Fruit fly (Drosophila melanogaster) whole organism, wandering third instar larva: Measurements from ENCODE around the gene CG32683.

Experiments used
- Abd-B ChIP-seq: fragments of >200 bp; optimal IDR thresholded peaks from 2 replicates; lab custom pipeline; 2017; ENCODE audit warnings: missing biosample characterization, missing genetic modification characterization
- CG32264 ChIP-seq: fragments of 200-800 bp; sonication (Bioruptor generic); optimal IDR thresholded peaks from 2 replicates; lab custom pipeline; 2016; ENCODE audit warnings: missing biosample characterization, missing genetic modification characterization
- CG9705 ChIP-seq: fragments of 200-800 bp; sonication (Bioruptor generic); optimal IDR thresholded peaks from 2 replicates; lab custom pipeline; 2018; ENCODE audit warnings: missing biosample characterization, mild to moderate bottlenecking, missing genetic modification characterization
- CrebA ChIP-seq: fragments of 200-800 bp; sonication (Bioruptor generic); optimal IDR thresholded peaks from 2 replicates; lab custom pipeline; 2016; ENCODE audit warnings: missing biosample characterization, mild to moderate bottlenecking, missing genetic modification characterization, borderline replicate concordance
- Dfd ChIP-seq: fragments of >200 bp; optimal IDR thresholded peaks from 2 replicates; lab custom pipeline; 2017; ENCODE audit warnings: missing biosample characterization, missing genetic modification characterization
- Dif ChIP-seq: fragments of 200-275, 200-300 bp; sonication (Bioruptor generic); optimal IDR thresholded peaks from 2 replicates; lab custom pipeline; 2018; ENCODE audit warnings: missing biosample characterization, missing genetic modification characterization; ENCODE audit not compliant: partially characterized antibody
- GATAd ChIP-seq: sonication (Bioruptor generic); optimal IDR thresholded peaks from 2 replicates; lab custom pipeline; 2016; ENCODE audit warnings: missing biosample characterization, missing genetic modification characterization
- HLH106 ChIP-seq: fragments of 200-800 bp; optimal IDR thresholded peaks from 3 replicates; lab custom pipeline; 2019; ENCODE audit warnings: missing biosample characterization, mild to moderate bottlenecking, missing genetic modification characterization, moderate library complexity
- Hr78 ChIP-seq: fragments of >200 bp; optimal IDR thresholded peaks from 2 replicates; lab custom pipeline; 2017; ENCODE audit warnings: missing biosample characterization, missing genetic modification characterization
- Hr83 ChIP-seq: fragments of 200-300 bp; sonication (Bioruptor generic); optimal IDR thresholded peaks from 2 replicates; lab custom pipeline; 2016; ENCODE audit warnings: missing biosample characterization, mild to moderate bottlenecking, missing genetic modification characterization, moderate library complexity; ENCODE audit not compliant: poor library complexity, severe bottlenecking
- Jra ChIP-seq: sonication (Bioruptor generic); optimal IDR thresholded peaks from 2 replicates; lab custom pipeline; 2016; ENCODE audit warnings: missing biosample characterization, missing genetic modification characterization
- Mio ChIP-seq: sonication (Bioruptor generic); optimal IDR thresholded peaks from 2 replicates; lab custom pipeline; 2016; ENCODE audit warnings: missing biosample characterization, missing genetic modification characterization
- Myc ChIP-seq: fragments of >200 bp; optimal IDR thresholded peaks from 2 replicates; lab custom pipeline; 2017
- N ChIP-seq: fragments of >200 bp; optimal IDR thresholded peaks from 2 replicates; lab custom pipeline; 2018; ENCODE audit warnings: missing biosample characterization, missing external identifiers, missing genetic modification characterization
- OdsH ChIP-seq: fragments of 200-800 bp; sonication (Bioruptor generic); optimal IDR thresholded peaks from 2 replicates; lab custom pipeline; 2016; ENCODE audit warnings: missing biosample characterization, mild to moderate bottlenecking, missing genetic modification characterization
- Rel ChIP-seq, 2 experiments: fragments of 200-800 bp; sonication (Bioruptor generic) in 1 of 2; optimal IDR thresholded peaks; 2 replicates in 1 of 2; 3 replicates in 1 of 2; lab custom pipeline; 2016 to 2019; ENCODE audit warnings: mild to moderate bottlenecking in 2 of 2, missing biosample characterization in 2 of 2, missing genetic modification characterization in 2 of 2, moderate library complexity in 1 of 2
- Sp1 ChIP-seq: fragments of 200-800 bp; sonication (Bioruptor generic); optimal IDR thresholded peaks from 3 replicates; lab custom pipeline; 2019; ENCODE audit warnings: missing biosample characterization, mild to moderate bottlenecking, missing genetic modification characterization, moderate library complexity
- Vsx2 ChIP-seq: fragments of 200-300, 225-300 bp; sonication (Bioruptor generic); optimal IDR thresholded peaks from 2 replicates; lab custom pipeline; 2018; ENCODE audit warnings: missing biosample characterization, missing genetic modification characterization; ENCODE audit not compliant: partially characterized antibody
- br ChIP-seq: fragments of 200-800 bp; sonication (Bioruptor generic); optimal IDR thresholded peaks from 2 replicates; lab custom pipeline; 2016; ENCODE audit warnings: missing biosample characterization, missing genetic modification characterization
- brk ChIP-seq: fragments of 200-800 bp; sonication (Bioruptor generic); optimal IDR thresholded peaks from 2 replicates; lab custom pipeline; 2016; ENCODE audit warnings: missing biosample characterization, mild to moderate bottlenecking, missing genetic modification characterization
- dl ChIP-seq, 2 experiments: fragments of 175-275, 200-275 bp in 1 of 2; fragments of 200-275 bp in 1 of 2; sonication (Bioruptor generic); optimal IDR thresholded peaks; lab custom pipeline; 2018; ENCODE audit warnings: mild to moderate bottlenecking in 2 of 2, missing biosample characterization in 2 of 2, missing genetic modification characterization in 2 of 2, moderate library complexity in 2 of 2; ENCODE audit not compliant: partially characterized antibody in 2 of 2, insufficient read depth in 1 of 2
- dmrt93B ChIP-seq: fragments of 200-800 bp; sonication (Bioruptor generic); optimal IDR thresholded peaks from 2 replicates; lab custom pipeline; 2018; ENCODE audit warnings: missing biosample characterization, mild to moderate bottlenecking, missing genetic modification characterization
- dsf ChIP-seq: sonication (Bioruptor generic); optimal IDR thresholded peaks from 2 replicates; lab custom pipeline; 2016; ENCODE audit warnings: missing biosample characterization, missing genetic modification characterization, borderline replicate concordance
- ey ChIP-seq: fragments of 200-800 bp; sonication (Bioruptor generic); optimal IDR thresholded peaks from 2 replicates; lab custom pipeline; 2016; ENCODE audit warnings: missing biosample characterization, missing genetic modification characterization
- foxo ChIP-seq, 2 experiments: fragments of 200-800 bp; sonication (Bioruptor generic); optimal IDR thresholded peaks; 2 replicates in 1 of 2; 3 replicates in 1 of 2; lab custom pipeline; 2016 to 2017; ENCODE audit warnings: missing biosample characterization in 2 of 2, missing genetic modification characterization in 2 of 2
- fru ChIP-seq: fragments of 200-800 bp; sonication (Bioruptor generic); optimal IDR thresholded peaks from 3 replicates; lab custom pipeline; 2016; ENCODE audit warnings: missing biosample characterization, mild to moderate bottlenecking, missing genetic modification characterization
- h ChIP-seq: fragments of 200-800 bp; sonication (Bioruptor generic); optimal IDR thresholded peaks from 3 replicates; lab custom pipeline; 2016; ENCODE audit warnings: missing biosample characterization, mild to moderate bottlenecking, missing genetic modification characterization
- jim ChIP-seq: fragments of 175-275, 200-325 bp; sonication (Bioruptor generic); optimal IDR thresholded peaks from 2 replicates; lab custom pipeline; 2016; ENCODE audit warnings: missing biosample characterization, mild to moderate bottlenecking, missing genetic modification characterization
- lola ChIP-seq: fragments of >200 bp; optimal IDR thresholded peaks from 2 replicates; lab custom pipeline; 2017; ENCODE audit warnings: missing biosample characterization, missing genetic modification characterization
- psq ChIP-seq: fragments of 200-800 bp; sonication (Bioruptor generic); optimal IDR thresholded peaks from 3 replicates; lab custom pipeline; 2017; ENCODE audit warnings: missing biosample characterization, mild to moderate bottlenecking, missing genetic modification characterization, moderate library complexity
- rgr ChIP-seq: fragments of 200-800 bp; sonication (Bioruptor generic); optimal IDR thresholded peaks from 3 replicates; lab custom pipeline; 2016; ENCODE audit warnings: missing biosample characterization, mild to moderate bottlenecking, missing genetic modification characterization
- sv ChIP-seq: fragments of 200-800 bp; sonication (Bioruptor generic); optimal IDR thresholded peaks from 3 replicates; lab custom pipeline; 2016; ENCODE audit warnings: missing biosample characterization, missing genetic modification characterization
- tai ChIP-seq: sonication (Bioruptor generic); optimal IDR thresholded peaks from 2 replicates; lab custom pipeline; 2016; ENCODE audit warnings: missing biosample characterization, missing genetic modification characterization
- usp ChIP-seq: fragments of >200 bp; optimal IDR thresholded peaks from 2 replicates; lab custom pipeline; 2017; ENCODE audit warnings: missing biosample characterization, missing genetic modification characterization
- woc ChIP-seq: sonication (Bioruptor generic); optimal IDR thresholded peaks from 2 replicates; lab custom pipeline; 2016; ENCODE audit warnings: missing biosample characterization, mild to moderate bottlenecking, missing genetic modification characterization

The CG32683 gene

DNA sequence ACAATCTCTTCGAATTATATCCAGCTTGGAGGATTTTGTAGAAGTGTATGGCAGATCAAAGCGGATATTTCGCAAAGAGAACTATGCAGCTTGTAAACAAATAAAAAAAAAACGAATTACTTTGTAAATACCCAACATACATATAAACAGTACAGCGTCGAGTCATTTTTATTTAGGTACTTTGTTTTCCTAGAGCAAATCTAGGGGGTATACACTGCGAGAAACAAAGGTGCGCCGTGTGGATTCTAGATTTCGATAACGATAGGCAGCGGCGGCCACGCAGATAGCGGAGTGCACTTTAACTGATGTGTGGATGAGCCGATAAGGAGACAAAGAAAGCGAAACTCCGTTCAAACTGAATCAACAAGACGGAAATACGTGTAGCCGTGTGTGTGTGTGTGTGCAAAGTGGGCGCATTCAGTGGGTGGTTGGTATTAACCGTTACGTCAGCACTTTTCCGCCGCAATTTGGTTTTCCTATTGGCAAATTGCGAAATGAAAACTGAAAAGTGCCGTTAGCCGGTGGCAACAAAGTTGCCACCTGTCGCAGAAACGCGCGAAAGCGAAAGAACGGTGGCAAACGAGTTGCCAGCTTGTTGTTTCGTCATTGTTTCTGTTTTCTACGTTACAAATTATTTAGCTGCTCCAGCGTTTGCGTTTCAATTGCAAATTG is 90.0 kb downstream of the CG32683 start:
- no peak for TF ChIP-seq sv (GFP tag; lab: Kevin White, UChicago)
- no peak for TF ChIP-seq Vsx2 (GFP tag; lab: Kevin White, UChicago)
- TF ChIP-seq CG32264 (GFP tag; lab: Kevin White, UChicago) = no peak
- TF ChIP-seq foxo (GFP tag; optimal IDR thresholded peaks at IDR 0.05; lab: Kevin White, UChicago) = peak in 1 of 2 experiments; percentile 13
- TF ChIP-seq h (GFP tag; lab: Kevin White, UChicago) = peak; percentile 45
- peak; percentile 52 for TF ChIP-seq Jra (GFP tag; lab: Kevin White, UChicago)
- TF ChIP-seq fru (GFP tag; lab: Kevin White, UChicago) = peak; percentile 29
- TF ChIP-seq dmrt93B (GFP tag; lab: Kevin White, UChicago) = no peak
- peak; percentile 46 for TF ChIP-seq br (GFP tag; lab: Kevin White, UChicago)
- no peak for TF ChIP-seq dl (GFP tag; optimal IDR thresholded peaks at IDR 0.05; lab: Kevin White, UChicago; ENCODE audit: insufficient read depth in 1 of 2, partially characterized antibody in 2 of 2)
- TF ChIP-seq psq (GFP tag; lab: Kevin White, UChicago) = peak; percentile 11
- no peak for TF ChIP-seq lola (GFP tag; lab: Kevin White, UChicago)
- TF ChIP-seq Hr83 = peak; percentile 0

DNA sequence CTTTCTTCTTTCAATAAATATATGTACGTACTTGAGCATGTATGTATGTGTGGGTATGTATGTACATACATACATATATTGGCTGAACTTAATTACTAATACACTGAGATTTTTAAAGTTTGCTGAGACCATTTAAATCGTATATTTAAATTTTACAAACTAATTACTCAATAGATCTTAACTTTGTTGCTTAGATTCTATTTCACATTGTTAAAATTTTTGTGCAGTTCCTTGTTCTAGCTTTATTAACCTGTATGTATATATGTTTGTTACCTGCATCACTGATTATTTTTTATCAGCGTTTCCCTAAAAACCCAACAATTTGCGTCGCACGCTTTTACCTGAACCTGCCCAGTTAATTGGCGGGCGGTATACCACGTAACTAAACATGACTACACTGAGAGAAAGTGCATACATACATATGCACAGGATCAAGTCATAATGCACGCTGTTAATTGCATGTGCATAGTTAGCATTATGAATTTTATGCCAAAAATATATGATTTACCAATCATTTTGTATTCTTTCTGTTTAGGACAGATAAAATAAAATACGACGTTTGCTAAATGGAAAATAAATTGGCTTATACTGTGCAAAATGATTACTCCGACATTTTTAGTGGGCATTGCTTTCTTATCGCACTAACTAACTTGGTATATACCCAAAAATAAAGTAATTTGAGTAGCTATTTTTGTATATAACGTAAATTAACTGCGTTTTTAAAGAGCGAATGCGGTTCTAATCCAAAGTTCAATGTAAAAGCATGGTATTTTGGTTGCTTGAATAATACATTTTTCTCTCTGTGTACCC is 91.9 kb downstream of the CG32683 start:
- no peak for TF ChIP-seq N (GFP tag; lab: Kevin White, UChicago)
- no peak for TF ChIP-seq tai
- peak; percentile 51 for TF ChIP-seq Sp1
- peak; percentile 29 for TF ChIP-seq HLH106
- TF ChIP-seq h (GFP tag; lab: Kevin White, UChicago) = peak; percentile 62
- no peak for TF ChIP-seq CG32264 (GFP tag; lab: Kevin White, UChicago)
- TF ChIP-seq Abd-B (GFP tag; lab: Kevin White, UChicago) = no peak
- TF ChIP-seq jim (GFP tag; lab: Kevin White, UChicago) = no peak
- TF ChIP-seq ey (GFP tag; lab: Kevin White, UChicago) = peak; percentile 46
- TF ChIP-seq CG9705 (GFP tag; lab: Kevin White, UChicago) = no peak
- TF ChIP-seq Dif = no peak
- TF ChIP-seq OdsH (GFP tag; lab: Kevin White, UChicago) = peak; percentile 33
- no peak for TF ChIP-seq Hr78 (GFP tag; lab: Kevin White, UChicago)
- peak; percentile 74 for TF ChIP-seq fru (GFP tag; lab: Kevin White, UChicago)
- no peak for TF ChIP-seq usp (GFP tag; lab: Kevin White, UChicago)
- peak; percentile 37 for TF ChIP-seq sv (GFP tag; lab: Kevin White, UChicago)
- TF ChIP-seq dsf (GFP tag; lab: Kevin White, UChicago) = no peak
- TF ChIP-seq foxo (GFP tag; optimal IDR thresholded peaks at IDR 0.05; lab: Kevin White, UChicago) = peak in 1 of 2 experiments; percentile 69
- TF ChIP-seq lola (GFP tag; lab: Kevin White, UChicago) = no peak
- TF ChIP-seq Vsx2 (GFP tag; lab: Kevin White, UChicago) = no peak
- no peak for TF ChIP-seq Rel (GFP tag; optimal IDR thresholded peaks at IDR 0.05; lab: Kevin White, UChicago)
- no peak for TF ChIP-seq Rel (tag; optimal IDR thresholded peaks at IDR 0.05; lab: Kevin White, UChicago)
- no peak for TF ChIP-seq Mio (GFP tag; lab: Kevin White, UChicago)
- no peak for TF ChIP-seq CrebA (GFP tag; lab: Kevin White, UChicago)
- TF ChIP-seq rgr (GFP tag; lab: Kevin White, UChicago) = peak; percentile 54
- TF ChIP-seq Dfd = no peak
- peak; percentile 26 for TF ChIP-seq dmrt93B (GFP tag; lab: Kevin White, UChicago)
- no peak for TF ChIP-seq Jra (GFP tag; lab: Kevin White, UChicago)
- TF ChIP-seq woc (GFP tag; lab: Kevin White, UChicago) = peak; percentile 5
- TF ChIP-seq Myc (lab: Kevin White, UChicago) = no peak
- TF ChIP-seq GATAd (GFP tag; lab: Kevin White, UChicago) = no peak
- TF ChIP-seq brk = no peak
- TF ChIP-seq psq (GFP tag; lab: Kevin White, UChicago) = peak; percentile 40
- peak; percentile 49 for TF ChIP-seq br (GFP tag; lab: Kevin White, UChicago)
